Worm (Caenorhabditis elegans): ENCODE measurements around the gene srj-45.

DNA sequence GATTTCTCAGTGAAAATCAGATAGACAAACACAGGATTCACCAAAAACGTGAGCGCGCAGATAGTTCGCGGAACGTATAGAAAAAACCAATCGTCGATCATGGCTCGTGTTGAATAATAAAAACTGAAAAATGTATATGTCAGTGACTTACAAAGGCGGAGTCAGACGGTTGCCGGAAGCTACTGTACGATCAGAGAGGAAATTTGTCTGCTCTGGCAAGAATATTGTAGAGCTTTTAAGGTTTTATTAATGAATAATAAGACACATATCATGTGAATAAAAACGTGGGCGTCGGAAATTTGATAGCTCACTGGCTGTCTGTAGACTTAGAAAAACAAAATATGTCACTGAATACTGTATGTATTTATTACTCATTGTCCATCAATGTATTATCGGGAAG is 19.1 kb upstream of the srj-45 start, which contains the start of gene srj-57:
- TF ChIP-seq ceh-39 (tag; optimal IDR thresholded peaks at IDR 0.05) (no peak), elt-3 (tag; optimal IDR thresholded peaks at IDR 0.05) (no peak), nhr-12 (tag; optimal IDR thresholded peaks at IDR 0.05) (no peak), M03D4.4 (tag; optimal IDR thresholded peaks at IDR 0.05) (no peak)
